Worm (Caenorhabditis elegans) whole organism, L3 larva: ENCODE results near the gene bcl-11.

Experiments used
- R02D3.7 ChIP-seq: fragments of 150-350 bp; optimal IDR thresholded peaks from 2 replicates; lab custom pipeline; 2014; ENCODE audit warnings: missing biosample characterization, missing genetic modification characterization
- ZK546.5 ChIP-seq: sonication (generic microtip); optimal IDR thresholded peaks from 2 replicates; lab custom pipeline; 2017; ENCODE audit warnings: missing biosample characterization, missing genetic modification characterization
- ama-1 ChIP-seq: fragments of 150-350 bp; optimal IDR thresholded peaks from 2 replicates; lab custom pipeline; 2018
- ceh-16 ChIP-seq: sonication (generic microtip); optimal IDR thresholded peaks from 2 replicates; lab custom pipeline; 2017; ENCODE audit warnings: missing biosample characterization, missing genetic modification characterization
- ceh-82 ChIP-seq: fragments of 150-350 bp; optimal IDR thresholded peaks from 2 replicates; lab custom pipeline; 2014; ENCODE audit warnings: missing biosample characterization, missing genetic modification characterization
- ceh-9 ChIP-seq: sonication (generic microtip); optimal IDR thresholded peaks from 2 replicates; lab custom pipeline; 2018; ENCODE audit warnings: missing biosample characterization, missing genetic modification characterization
- egl-27 ChIP-seq: sonication (generic microtip); optimal IDR thresholded peaks from 4 replicates; lab custom pipeline; 2017; ENCODE audit warnings: missing biosample characterization, missing genetic modification reagents, missing genetic modification characterization
- egl-5 ChIP-seq: fragments of 150-350 bp; optimal IDR thresholded peaks from 2 replicates; lab custom pipeline; 2017; ENCODE audit warnings: missing biosample characterization, missing genetic modification reagents, missing genetic modification characterization, inconsistent platforms
- elt-1 ChIP-seq: fragments of 150-350 bp; optimal IDR thresholded peaks from 2 replicates; lab custom pipeline; 2014; ENCODE audit warnings: missing biosample characterization, missing genetic modification characterization
- elt-3 ChIP-seq, 3 experiments: fragments of 150-350 bp in 1 of 3; sonication (generic microtip) in 2 of 3; optimal IDR thresholded peaks; 2 replicates in 2 of 3; 4 replicates in 1 of 3; lab custom pipeline; 2014 to 2017; ENCODE audit warnings: missing biosample characterization in 3 of 3, missing genetic modification characterization in 3 of 3
- eor-1 ChIP-seq, 2 experiments: fragments of 150-350 bp; optimal IDR thresholded peaks; 2 replicates each; lab custom pipeline; 2014 to 2018; ENCODE audit warnings: missing biosample characterization in 2 of 2, missing genetic modification characterization in 2 of 2
- lin-39 ChIP-seq: fragments of 150-350 bp; optimal IDR thresholded peaks from 2 replicates; lab custom pipeline; 2018; ENCODE audit warnings: missing biosample characterization, missing genetic modification reagents, missing genetic modification characterization
- lsy-12 ChIP-seq: sonication (generic microtip); optimal IDR thresholded peaks from 2 replicates; lab custom pipeline; 2016; ENCODE audit warnings: mild to moderate bottlenecking, missing genetic modification characterization, missing compliant biosample characterization
- mdl-1 ChIP-seq: fragments of 150-350 bp; optimal IDR thresholded peaks from 2 replicates; lab custom pipeline; 2014; ENCODE audit warnings: missing biosample characterization, missing genetic modification characterization
- nfya-1 ChIP-seq: sonication (generic microtip); optimal IDR thresholded peaks from 2 replicates; lab custom pipeline; 2017; ENCODE audit warnings: missing genetic modification characterization, mild to moderate bottlenecking, missing compliant biosample characterization, antibody characterized with exemption, moderate library complexity; ENCODE audit not compliant: insufficient read depth
- nhr-12 ChIP-seq: fragments of 150-350 bp; optimal IDR thresholded peaks from 2 replicates; lab custom pipeline; 2014; ENCODE audit warnings: missing biosample characterization, missing genetic modification characterization
- nhr-23 ChIP-seq: fragments of 150-350 bp; optimal IDR thresholded peaks from 2 replicates; lab custom pipeline; 2014; ENCODE audit warnings: missing biosample characterization, missing genetic modification reagents, missing genetic modification characterization
- nhr-237 ChIP-seq: fragments of 150-350 bp; optimal IDR thresholded peaks from 2 replicates; lab custom pipeline; 2014; ENCODE audit warnings: missing biosample characterization, missing genetic modification characterization
- nhr-25 ChIP-seq: sonication (generic microtip); optimal IDR thresholded peaks from 2 replicates; lab custom pipeline; 2017; ENCODE audit warnings: missing biosample characterization, missing genetic modification characterization
- nhr-43 ChIP-seq: sonication (generic microtip); optimal IDR thresholded peaks from 2 replicates; lab custom pipeline; 2016; ENCODE audit warnings: mild to moderate bottlenecking, missing genetic modification characterization, missing compliant biosample characterization; ENCODE audit not compliant: poor library complexity, severe bottlenecking
- nhr-67 ChIP-seq: fragments of 150-350 bp; optimal IDR thresholded peaks from 2 replicates; lab custom pipeline; 2014; ENCODE audit warnings: missing biosample characterization, missing genetic modification characterization
- pha-4 ChIP-seq: fragments of 150-350 bp; optimal IDR thresholded peaks from 2 replicates; lab custom pipeline; 2014; ENCODE audit warnings: missing biosample characterization, missing genetic modification reagents, missing genetic modification characterization
- snpc-4 ChIP-seq: fragments of 150-350 bp; optimal IDR thresholded peaks from 2 replicates; lab custom pipeline; 2014; ENCODE audit warnings: missing biosample characterization, missing genetic modification characterization
- tbx-2 ChIP-seq: sonication (generic microtip); optimal IDR thresholded peaks from 2 replicates; lab custom pipeline; 2016; ENCODE audit warnings: mild to moderate bottlenecking, missing genetic modification characterization, missing compliant biosample characterization
- unc-39 ChIP-seq: sonication (generic microtip); optimal IDR thresholded peaks from 4 replicates; lab custom pipeline; 2017; ENCODE audit warnings: missing biosample characterization, missing genetic modification characterization
- unc-62 ChIP-seq: fragments of 150-350 bp; sonication (generic microtip); optimal IDR thresholded peaks from 4 replicates; lab custom pipeline; 2014; ENCODE audit warnings: missing biosample characterization, missing genetic modification reagents, missing genetic modification characterization
- zag-1 ChIP-seq: fragments of 150-350 bp; optimal IDR thresholded peaks from 2 replicates; lab custom pipeline; 2014; ENCODE audit warnings: missing biosample characterization, missing genetic modification characterization

Gene bcl-11

ce11 chrV:6351122-6351521 lies 4.7 kb upstream of the bcl-11 start:
- TF ChIP-seq nhr-23 (tag; lab: Kevin White, UChicago), result peak; percentile 60
- TF ChIP-seq nfya-1, result peak; percentile 9
- TF ChIP-seq nhr-25, result peak; percentile 90
- TF ChIP-seq egl-27, result no peak
- peak; percentile 14 for TF ChIP-seq unc-62 (GFP tag; lab: Kevin White, UChicago)

- TF ChIP-seq nhr-25 (peak; percentile 82), nfya-1 (peak; percentile 32), nhr-12 (tag; lab: Kevin White, UChicago) (no peak), ceh-16 (no peak), nhr-43 (peak; percentile 35), snpc-4 (tag; lab: Kevin White, UChicago) (no peak), nhr-237 (tag; lab: Kevin White, UChicago) (no peak), nhr-23 (tag; lab: Kevin White, UChicago) (peak; percentile 41), elt-3 (tag; optimal IDR thresholded peaks at IDR 0.05; lab: Kevin White, UChicago) (peak in 1 of 3 experiments; percentile 2), elt-1 (tag; lab: Kevin White, UChicago) (peak; percentile 50)
Measured at ce11 chrV:6352350-6352749, 3.5 kb upstream of the bcl-11 start.

ce11 chrV:6353182-6353780 lies 2.5 kb upstream of the bcl-11 start:
- no peak for TF ChIP-seq lsy-12 (tag; lab: Kevin White, UChicago)
- TF ChIP-seq elt-1 (tag; lab: Kevin White, UChicago), result peak; percentile 4
- TF ChIP-seq nhr-25, result peak; percentile 79
- no peak for TF ChIP-seq ceh-16

ce11 chrV:6354202-6354601 lies 1.6 kb upstream of the bcl-11 start:
- TF ChIP-seq nhr-43 (peak; percentile 95), elt-3 (tag; optimal IDR thresholded peaks at IDR 0.05; lab: Kevin White, UChicago) (peak in 1 of 3 experiments; percentile 28), ceh-16 (no peak), ceh-9 (tag; lab: Kevin White, UChicago) (no peak), zag-1 (tag; lab: Kevin White, UChicago) (no peak), pha-4 (tag; lab: Kevin White, UChicago) (no peak), nhr-25 (peak; percentile 96), eor-1 (tag; optimal IDR thresholded peaks at IDR 0.05; lab: Kevin White, UChicago) (no peak), nhr-23 (tag; lab: Kevin White, UChicago) (peak; percentile 76), lsy-12 (tag; lab: Kevin White, UChicago) (no peak), ceh-82 (tag; lab: Kevin White, UChicago) (no peak), nhr-67 (tag; lab: Kevin White, UChicago) (no peak), tbx-2 (tag; lab: Kevin White, UChicago) (peak; percentile 51), nfya-1 (peak; percentile 37)

- TF ChIP-seq pha-4 (tag; lab: Kevin White, UChicago) (no peak), lin-39 (tag; lab: Kevin White, UChicago) (no peak), ceh-16 (no peak), unc-39 (tag; lab: Kevin White, UChicago) (no peak), ZK546.5 (tag; lab: Kevin White, UChicago) (no peak), R02D3.7 (tag; lab: Kevin White, UChicago) (no peak), nhr-23 (tag; lab: Kevin White, UChicago) (peak; percentile 28)
Measured at ce11 chrV:6354786-6355185, 1.0 kb upstream of the bcl-11 start.

- TF ChIP-seq pha-4 (tag; lab: Kevin White, UChicago) (peak; percentile 7), R02D3.7 (tag; lab: Kevin White, UChicago) (no peak)
Measured at ce11 chrV:6355412-6355811, 413 bp upstream of the bcl-11 start.

ce11 chrV:6357236-6357635 lies 1.4 kb downstream of the bcl-11 start:
- TF ChIP-seq egl-27, result no peak
- no peak for TF ChIP-seq elt-1 (tag; lab: Kevin White, UChicago)
- TF ChIP-seq ama-1 (lab: Kevin White, UChicago), result no peak
- no peak for TF ChIP-seq mdl-1 (tag; lab: Kevin White, UChicago)
- TF ChIP-seq egl-5 (tag; lab: Kevin White, UChicago), result no peak
- peak; percentile 74 for TF ChIP-seq pha-4 (tag; lab: Kevin White, UChicago)
- TF ChIP-seq nhr-12 (tag; lab: Kevin White, UChicago), result no peak
